Worm (Caenorhabditis elegans) whole organism, L4 larva: ENCODE results near the gene inx-18.

ENCODE experiments used
- D1046.2 ChIP-seq: fragments of 200-800 bp; sonication (Bioruptor generic); IDR thresholded peaks from 2 replicates; pipeline ENCODE4 v1.3.6; 2022; ENCODE audit warnings: missing genetic modification characterization, missing compliant biosample characterization
- F10B5.3 ChIP-seq: sonication (generic microtip); optimal IDR thresholded peaks from 2 replicates; lab custom pipeline; 2016; ENCODE audit warnings: mild to moderate bottlenecking, missing genetic modification characterization, missing compliant biosample characterization
- F44E2.7 ChIP-seq: fragments of 200-800 bp; sonication (Bioruptor generic); IDR thresholded peaks from 2 replicates; pipeline ENCODE4 v2.1.2; 2022; ENCODE audit warnings: missing genetic modification characterization, missing compliant biosample characterization
- F49E8.2 ChIP-seq: sonication (generic microtip); optimal IDR thresholded peaks from 2 replicates; lab custom pipeline; 2016; ENCODE audit warnings: missing compliant biosample characterization, mild to moderate bottlenecking, missing genetic modification characterization, borderline replicate concordance
- Y105C5A.15 ChIP-seq: fragments of 200-800 bp; sonication (Bioruptor generic); IDR thresholded peaks from 2 replicates; pipeline ENCODE4 v1.3.6; 2022; ENCODE audit warnings: missing genetic modification characterization, missing compliant biosample characterization
- Y48G9A.11 ChIP-seq: fragments of 200-800 bp; sonication (Bioruptor generic); IDR thresholded peaks from 2 replicates; pipeline ENCODE4 v1.3.6; 2022; ENCODE audit warnings: missing genetic modification reagents, missing genetic modification characterization, missing compliant biosample characterization
- Y5F2A.4 ChIP-seq: fragments of 200-800 bp; sonication (Bioruptor generic); optimal IDR thresholded peaks from 2 replicates; lab custom pipeline; 2018; ENCODE audit warnings: mild to moderate bottlenecking, missing genetic modification characterization, missing compliant biosample characterization
- aha-1 ChIP-seq: fragments of 150-350 bp; peaks from one replicate; lab custom pipeline; 2014; ENCODE audit warnings: missing biosample characterization, missing genetic modification characterization
- ceh-20 ChIP-seq: fragments of 200-800 bp; sonication (Bioruptor generic); IDR thresholded peaks from 2 replicates; pipeline ENCODE4 v1.3.6; 2022; ENCODE audit warnings: missing genetic modification reagents, missing genetic modification characterization, missing compliant biosample characterization
- ceh-28 ChIP-seq: fragments of 150-350 bp; optimal IDR thresholded peaks from 2 replicates; lab custom pipeline; 2014; ENCODE audit warnings: missing biosample characterization, missing genetic modification reagents, missing genetic modification characterization
- ceh-82 ChIP-seq: sonication (generic microtip); optimal IDR thresholded peaks from 2 replicates; lab custom pipeline; 2017; ENCODE audit warnings: missing biosample characterization, missing genetic modification characterization
- ctbp-1 ChIP-seq: fragments of 200-800 bp; sonication (Bioruptor generic); IDR thresholded peaks from 2 replicates; pipeline ENCODE4 v1.3.6; 2022; ENCODE audit warnings: missing genetic modification reagents, missing genetic modification characterization, missing compliant biosample characterization
- daf-16 ChIP-seq, 3 experiments: sonication (generic microtip); optimal IDR thresholded peaks; 2 replicates each; lab custom pipeline; 2016 to 2017; ENCODE audit warnings: missing genetic modification characterization in 3 of 3, missing genetic modification reagents in 3 of 3, mild to moderate bottlenecking in 2 of 3, missing compliant biosample characterization in 2 of 3, missing biosample characterization in 1 of 3, moderate library complexity in 1 of 3
- dmd-6 ChIP-seq: fragments of 200-800 bp; sonication (Bioruptor generic); IDR thresholded peaks from 2 replicates; pipeline ENCODE4 v1.3.6; 2022; ENCODE audit warnings: missing genetic modification reagents, missing genetic modification characterization, missing compliant biosample characterization
- dpl-1 ChIP-seq: fragments of 150-350 bp; optimal IDR thresholded peaks from 2 replicates; lab custom pipeline; 2014; ENCODE audit warnings: missing biosample characterization, missing genetic modification reagents, missing genetic modification characterization
- duxl-1 ChIP-seq: sonication (generic microtip); optimal IDR thresholded peaks from 2 replicates; lab custom pipeline; 2016; ENCODE audit warnings: mild to moderate bottlenecking, missing genetic modification characterization, moderate library complexity, missing compliant biosample characterization; ENCODE audit not compliant: poor library complexity
- dve-1 ChIP-seq: sonication (generic microtip); optimal IDR thresholded peaks from 2 replicates; lab custom pipeline; 2017; ENCODE audit warnings: antibody characterized with exemption, mild to moderate bottlenecking, missing genetic modification characterization, missing compliant biosample characterization; ENCODE audit not compliant: insufficient read depth
- egl-43 ChIP-seq: fragments of 200-800 bp; sonication (Bioruptor generic); IDR thresholded peaks from 2 replicates; pipeline ENCODE4 v1.3.6; 2022; ENCODE audit warnings: missing genetic modification reagents, missing genetic modification characterization, missing compliant biosample characterization
- fkh-10 ChIP-seq: fragments of 150-350 bp; optimal IDR thresholded peaks from 2 replicates; lab custom pipeline; 2014; ENCODE audit warnings: missing biosample characterization, missing genetic modification reagents, missing genetic modification characterization
- fos-1 ChIP-seq: fragments of 150-350 bp; optimal IDR thresholded peaks from 2 replicates; lab custom pipeline; 2014; ENCODE audit warnings: missing biosample characterization, missing genetic modification characterization
- gei-8 ChIP-seq: fragments of 200-800 bp; sonication (Bioruptor generic); optimal IDR thresholded peaks from 2 replicates; lab custom pipeline; 2018; ENCODE audit warnings: mild to moderate bottlenecking, missing genetic modification characterization, missing compliant biosample characterization
- hlh-11 ChIP-seq: fragments of 200-800 bp; sonication (Bioruptor generic); optimal IDR thresholded peaks from 2 replicates; lab custom pipeline; 2018; ENCODE audit warnings: mild to moderate bottlenecking, missing genetic modification characterization, missing compliant biosample characterization
- hlh-30 ChIP-seq: sonication (generic microtip); optimal IDR thresholded peaks from 2 replicates; lab custom pipeline; 2017; ENCODE audit warnings: antibody characterized with exemption, mild to moderate bottlenecking, missing genetic modification characterization, missing compliant biosample characterization; ENCODE audit not compliant: insufficient read depth
- lin-1 ChIP-seq: fragments of 200-800 bp; sonication (Bioruptor generic); IDR thresholded peaks from 2 replicates; pipeline ENCODE4 v1.3.6; 2022; ENCODE audit warnings: missing genetic modification reagents, missing genetic modification characterization, missing compliant biosample characterization
- lin-15B ChIP-seq: fragments of 150-350 bp; sonication (generic microtip); optimal IDR thresholded peaks from 3 replicates; lab custom pipeline; 2014; ENCODE audit warnings: missing biosample characterization, missing genetic modification characterization
- lin-29 ChIP-seq: fragments of 200-800 bp; sonication (Bioruptor generic); IDR thresholded peaks from 2 replicates; pipeline ENCODE4 v1.3.6; 2022; ENCODE audit warnings: missing genetic modification reagents, missing genetic modification characterization, missing compliant biosample characterization
- madf-9 ChIP-seq: fragments of 200-800 bp; sonication (Bioruptor generic); conservative IDR thresholded peaks from 2 replicates; pipeline ENCODE4 v1.3.6; 2022; ENCODE audit warnings: missing genetic modification reagents, missing genetic modification characterization, missing compliant biosample characterization
- mep-1 ChIP-seq: fragments of 150-350 bp; sonication (generic microtip); optimal IDR thresholded peaks from 3 replicates; lab custom pipeline; 2014; ENCODE audit warnings: missing biosample characterization, missing genetic modification characterization
- nhr-237 ChIP-seq: sonication (generic microtip); optimal IDR thresholded peaks from 2 replicates; lab custom pipeline; 2017; ENCODE audit warnings: missing biosample characterization, missing genetic modification characterization
- nhr-25 ChIP-seq: sonication (generic microtip); optimal IDR thresholded peaks from 2 replicates; lab custom pipeline; 2017; ENCODE audit warnings: missing genetic modification characterization, mild to moderate bottlenecking, missing compliant biosample characterization, antibody characterized with exemption, moderate library complexity, borderline replicate concordance; ENCODE audit not compliant: insufficient read depth
- nhr-6 ChIP-seq: fragments of 150-350 bp; optimal IDR thresholded peaks from 2 replicates; lab custom pipeline; 2014; ENCODE audit warnings: missing biosample characterization, missing genetic modification characterization
- nhr-76 ChIP-seq: fragments of 150-350 bp; optimal IDR thresholded peaks from 2 replicates; lab custom pipeline; 2014; ENCODE audit warnings: missing biosample characterization, missing genetic modification characterization
- set-16 ChIP-seq: fragments of 200-800 bp; sonication (Bioruptor generic); IDR thresholded peaks from 2 replicates; pipeline ENCODE4 v1.3.6; 2022; ENCODE audit warnings: missing genetic modification reagents, missing genetic modification characterization, missing compliant biosample characterization
- skn-1 ChIP-seq: fragments of 150-350 bp; optimal IDR thresholded peaks from 2 replicates; lab custom pipeline; 2014; ENCODE audit warnings: missing biosample characterization, missing genetic modification characterization
- spr-3 ChIP-seq: fragments of 200-800 bp; sonication (Bioruptor generic); optimal IDR thresholded peaks from 2 replicates; lab custom pipeline; 2018; ENCODE audit warnings: mild to moderate bottlenecking, missing genetic modification characterization, missing compliant biosample characterization
- unc-130 ChIP-seq: sonication (generic microtip); optimal IDR thresholded peaks from 2 replicates; lab custom pipeline; 2016; ENCODE audit warnings: missing genetic modification reagents, missing genetic modification characterization, missing compliant biosample characterization
- unc-62 ChIP-seq, 3 experiments: fragments of 150-350 bp in 1 of 3; sonication (generic microtip); optimal IDR thresholded peaks in 2 of 3; peaks in 1 of 3; 1 replicate in 1 of 3; 2 replicates in 2 of 3; lab custom pipeline; 2014 to 2017; ENCODE audit warnings: missing biosample characterization in 3 of 3, missing genetic modification characterization in 3 of 3, missing genetic modification reagents in 3 of 3, missing genotype in 1 of 3
- zfp-2 ChIP-seq: sonication (generic microtip); optimal IDR thresholded peaks from 2 replicates; lab custom pipeline; 2016; ENCODE audit warnings: mild to moderate bottlenecking, missing genetic modification characterization, missing compliant biosample characterization
- zfp-3 ChIP-seq: fragments of 200-800 bp; sonication (Bioruptor generic); conservative IDR thresholded peaks from 2 replicates; pipeline ENCODE4 v1.3.6; 2022; ENCODE audit warnings: missing genetic modification reagents, missing genetic modification characterization, missing compliant biosample characterization
- zip-11 ChIP-seq: fragments of 200-800 bp; sonication (Bioruptor generic); IDR thresholded peaks from 2 replicates; pipeline ENCODE4 v1.3.6; 2022; ENCODE audit warnings: missing genetic modification characterization, missing compliant biosample characterization
- ztf-11 ChIP-seq: fragments of 150-350 bp; optimal IDR thresholded peaks from 2 replicates; lab custom pipeline; 2014; ENCODE audit warnings: missing biosample characterization, missing genetic modification characterization
- ztf-7 ChIP-seq: fragments of 150-350 bp; optimal IDR thresholded peaks from 2 replicates; lab custom pipeline; 2014; ENCODE audit warnings: missing biosample characterization, missing genetic modification characterization

inx-18 gene

DNA sequence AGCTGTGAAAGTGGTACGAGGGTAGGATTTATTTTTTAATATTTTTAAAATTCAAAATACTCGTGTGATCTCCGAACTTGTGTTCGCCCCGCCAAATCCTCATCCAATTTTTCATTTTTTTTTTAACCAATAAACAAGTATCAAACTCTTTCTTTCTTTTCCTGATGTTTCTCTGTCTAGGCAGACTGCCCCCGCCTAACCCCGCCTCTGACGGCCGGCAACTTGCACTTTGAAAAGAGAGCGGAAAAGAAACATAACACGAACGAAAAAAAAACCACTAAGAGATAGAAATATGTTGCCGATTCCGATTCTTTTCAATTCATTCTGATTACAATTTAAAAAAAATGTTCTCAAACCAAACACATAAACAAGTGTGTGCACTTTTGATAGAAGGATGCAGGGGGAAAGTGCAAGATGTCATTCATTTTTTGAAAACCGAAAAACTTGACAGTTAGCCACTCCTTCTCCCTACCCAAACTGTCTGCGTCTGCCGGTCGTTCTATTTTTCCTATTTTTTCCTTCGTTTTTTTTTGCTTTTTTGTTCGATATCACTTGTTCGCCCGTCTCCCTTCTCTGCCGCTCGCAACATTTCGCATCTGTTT, 19.9 kb downstream of the inx-18 start (continued):
- TF ChIP-seq Y5F2A.4 (GFP tag; lab: Kevin White, UChicago) (no peak), ceh-20 (GFP tag; lab: Robert Waterston, UW) (no peak), F10B5.3 (tag; lab: Kevin White, UChicago) (no peak), set-16 (no peak)

DNA sequence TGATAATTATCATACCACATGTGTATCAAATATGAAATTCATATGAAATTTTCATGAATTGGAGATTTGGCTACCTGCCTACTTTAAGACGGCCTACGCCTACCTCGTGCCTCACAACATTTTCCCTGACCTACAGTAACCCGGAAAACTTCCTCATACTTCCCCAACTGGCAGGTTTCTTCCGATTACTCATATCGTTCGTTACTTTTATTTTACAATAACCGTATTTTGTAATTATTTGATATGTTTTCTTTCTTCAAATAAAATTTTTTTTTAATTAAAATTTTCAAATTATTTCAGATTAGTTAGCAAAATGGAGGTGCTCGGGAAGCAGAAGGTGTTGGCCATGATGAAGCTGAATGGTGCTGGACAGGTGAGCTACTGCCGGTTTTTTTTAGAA, 21.1 kb downstream of the inx-18 start, which contains the start of gene nhr-76:
nhr-76 (plus strand) TSS at position 301 of the 400 bp plus-strand sequence.
- TF ChIP-seq F44E2.7 (no peak), zip-11 (GFP tag; lab: Robert Waterston, UW) (no peak)

DNA sequence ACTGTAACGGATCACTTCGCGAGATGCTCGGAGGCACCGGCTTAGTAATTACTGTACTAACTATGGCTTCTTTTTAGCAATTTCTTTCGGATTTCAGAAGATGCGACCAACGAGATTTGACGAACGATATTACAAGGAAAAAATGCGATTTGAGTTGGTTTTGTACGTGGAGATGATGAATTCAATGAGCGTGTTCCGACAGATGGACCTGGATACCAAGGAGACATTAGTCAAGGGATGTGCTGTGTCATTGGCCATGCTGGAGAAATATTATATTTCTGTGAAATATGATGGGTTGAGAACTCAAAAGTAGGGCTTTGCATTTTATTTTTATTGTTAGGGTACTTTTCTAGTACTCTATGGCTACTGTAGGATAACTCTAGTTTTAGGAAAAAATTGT, 24.4 kb downstream of the inx-18 start:
- TF ChIP-seq Y105C5A.15 (GFP tag; lab: Robert Waterston, UW) (no peak), aha-1 (tag; lab: Kevin White, UChicago) (peak; percentile 95), ceh-82 (tag; lab: Kevin White, UChicago) (no peak), lin-15B (tag; lab: Kevin White, UChicago) (no peak), egl-43 (GFP tag; lab: Robert Waterston, UW) (no peak), hlh-30 (tag; lab: Kevin White, UChicago) (no peak), ztf-7 (no peak), unc-62 (GFP tag; optimal IDR thresholded peaks at IDR 0.05 in 1 of 2; lab: Kevin White, UChicago) (peak in 1 of 2 experiments; percentile 46), unc-62 (tag; optimal IDR thresholded peaks at IDR 0.05; lab: Kevin White, UChicago) (no peak), spr-3 (GFP tag; lab: Kevin White, UChicago) (no peak), zfp-3 (GFP tag; lab: Robert Waterston, UW) (no peak), nhr-25 (tag; lab: Kevin White, UChicago) (no peak), madf-9 (no peak)

DNA sequence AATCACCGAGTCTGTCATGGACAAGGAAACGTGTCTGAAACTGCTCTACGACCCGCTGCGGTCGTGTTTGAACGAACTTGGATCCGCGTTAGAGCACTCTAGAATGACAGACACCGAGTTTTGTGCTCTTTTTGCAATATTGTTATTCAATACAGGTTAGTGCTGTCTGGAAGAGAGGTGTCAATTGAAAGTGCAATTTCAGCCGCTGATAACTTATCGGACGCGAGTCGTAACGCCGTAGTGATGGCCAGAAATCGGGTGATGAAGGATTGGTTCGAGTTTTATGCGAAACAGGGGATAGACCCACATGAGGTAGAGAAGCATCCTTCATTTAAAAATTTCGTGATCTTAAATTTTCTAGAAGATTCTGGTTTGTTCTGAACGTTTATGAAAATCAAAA, 25.7 kb downstream of the inx-18 start:
- no peak for TF ChIP-seq zfp-2 (tag; lab: Kevin White, UChicago)
- no peak for TF ChIP-seq mep-1
- TF ChIP-seq dpl-1 (GFP tag; lab: Kevin White, UChicago) = no peak
- no peak for TF ChIP-seq fkh-10 (GFP tag; lab: Kevin White, UChicago)
- no peak for TF ChIP-seq lin-1 (GFP tag; lab: Robert Waterston, UW)
- no peak for TF ChIP-seq ztf-11 (tag; lab: Kevin White, UChicago)
- no peak for TF ChIP-seq nhr-237
- no peak for TF ChIP-seq spr-3 (GFP tag; lab: Kevin White, UChicago)
- TF ChIP-seq nhr-25 (tag; lab: Kevin White, UChicago) = no peak
- TF ChIP-seq ztf-7 = no peak
- no peak for TF ChIP-seq gei-8 (GFP tag; lab: Kevin White, UChicago)
- no peak for TF ChIP-seq Y105C5A.15 (GFP tag; lab: Robert Waterston, UW)
- TF ChIP-seq dmd-6 (GFP tag; lab: Robert Waterston, UW) = peak; percentile 74
- TF ChIP-seq lin-29 (GFP tag; lab: Robert Waterston, UW) = no peak
- TF ChIP-seq hlh-11 = peak; percentile 20
- no peak for TF ChIP-seq hlh-30 (tag; lab: Kevin White, UChicago)
- TF ChIP-seq ctbp-1 (GFP tag; lab: Robert Waterston, UW) = no peak
- no peak for TF ChIP-seq zfp-3 (GFP tag; lab: Robert Waterston, UW)
- TF ChIP-seq D1046.2 (GFP tag; lab: Robert Waterston, UW) = 0 out of 2 replicates have a peak, but pooled peaks have one; percentile 23
- TF ChIP-seq F44E2.7 = no peak
- TF ChIP-seq F49E8.2 (tag; lab: Kevin White, UChicago) = no peak
- no peak for TF ChIP-seq dve-1 (tag; lab: Kevin White, UChicago)
- no peak for TF ChIP-seq duxl-1
- TF ChIP-seq daf-16 (GFP tag; optimal IDR thresholded peaks at IDR 0.05; lab: Kevin White, UChicago) = no peak
- peak; percentile 42 for TF ChIP-seq daf-16 (tag; optimal IDR thresholded peaks at IDR 0.05; lab: Kevin White, UChicago)
- no peak for TF ChIP-seq fos-1 (tag; lab: Kevin White, UChicago)
- no peak for TF ChIP-seq nhr-76 (tag; lab: Kevin White, UChicago)
- TF ChIP-seq ceh-28 (tag; lab: Kevin White, UChicago) = no peak
- no peak for TF ChIP-seq unc-130 (GFP tag; lab: Kevin White, UChicago)
- TF ChIP-seq F10B5.3 (tag; lab: Kevin White, UChicago) = no peak
- no peak for TF ChIP-seq Y48G9A.11
- TF ChIP-seq madf-9 = 0 out of 2 replicates have a peak, but pooled peaks have one; percentile 13
- TF ChIP-seq skn-1 = no peak
- TF ChIP-seq nhr-6 = no peak
